Fruit fly (Drosophila melanogaster): ENCODE data around the gene emei.

DNA sequence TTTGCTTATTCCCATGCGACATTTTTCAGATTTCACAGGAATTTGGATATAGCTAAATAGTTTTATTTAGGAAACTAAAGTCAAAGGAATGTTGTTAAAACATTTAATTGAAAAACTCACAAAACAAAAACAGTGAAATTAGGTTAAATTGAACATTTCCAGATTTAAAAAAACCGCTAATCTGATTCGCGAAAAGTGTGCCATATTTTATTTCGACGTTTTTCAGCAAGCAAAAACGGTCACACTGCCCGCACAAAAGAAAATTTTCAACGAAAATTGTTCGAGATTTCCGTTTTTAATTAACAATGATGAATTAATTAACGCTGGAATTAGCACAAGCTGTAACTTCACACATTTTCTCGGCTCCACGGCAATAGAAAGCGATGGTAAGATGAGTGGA lies at the start of gene emei, which contains the start of gene CG34012:
- no peak for TF ChIP-seq CG12219 (GFP tag; optimal IDR thresholded peaks at IDR 0.05)
- no peak for TF ChIP-seq HLH54F (GFP tag; optimal IDR thresholded peaks at IDR 0.05)
- no peak for TF ChIP-seq ro (GFP tag; IDR thresholded peaks at IDR 0.05)
- TF ChIP-seq H15 (GFP tag; IDR thresholded peaks at IDR 0.05) = no peak
- no peak for TF ChIP-seq p53 (GFP tag; optimal IDR thresholded peaks at IDR 0.05)
- no peak for TF ChIP-seq CG4328 (GFP tag; optimal IDR thresholded peaks at IDR 0.05)
- TF ChIP-seq psq (GFP tag; optimal IDR thresholded peaks at IDR 0.05) = no peak
- TF ChIP-seq chm (GFP tag; IDR thresholded peaks at IDR 0.05) = no peak
